Worm (Caenorhabditis elegans) whole organism, midembryonic: ENCODE data around the gene bpl-1.

Experiments
- T22C8.4 ChIP-seq: fragments of 200-800 bp; sonication (Bioruptor generic); IDR thresholded peaks from 2 replicates; pipeline ENCODE4 v1.3.6; 2022; ENCODE audit warnings: missing genetic modification characterization, missing compliant biosample characterization
- cog-1 ChIP-seq: sonication (generic microtip); optimal IDR thresholded peaks from 2 replicates; lab custom pipeline; 2016; ENCODE audit warnings: missing genetic modification characterization, missing compliant biosample characterization
- flt-1 ChIP-seq: fragments of 200-800 bp; sonication (Bioruptor generic); IDR thresholded peaks from 2 replicates; pipeline ENCODE4 v1.3.6; 2022; ENCODE audit warnings: missing genetic modification characterization, missing compliant biosample characterization
- klf-2 ChIP-seq: fragments of 200-800 bp; sonication (Bioruptor generic); conservative IDR thresholded peaks from 2 replicates; pipeline ENCODE4 v1.3.6; 2022; ENCODE audit warnings: missing genetic modification reagents, missing genetic modification characterization, missing compliant biosample characterization
- med-1 ChIP-seq: sonication (generic microtip); optimal IDR thresholded peaks from 2 replicates; lab custom pipeline; 2017; ENCODE audit warnings: missing genetic modification characterization, mild to moderate bottlenecking, missing compliant biosample characterization, antibody characterized with exemption, missing genetic modification reagents; ENCODE audit not compliant: insufficient read depth
- ref-1 ChIP-seq: fragments of 200-800 bp; sonication (Bioruptor generic); conservative IDR thresholded peaks from 2 replicates; pipeline ENCODE4 v1.3.6; 2022; ENCODE audit warnings: missing genetic modification reagents, missing genetic modification characterization, missing compliant biosample characterization
- tab-1 ChIP-seq: fragments of 200-800 bp; sonication (Bioruptor generic); IDR thresholded peaks from 2 replicates; pipeline ENCODE4 v1.3.6; 2022; ENCODE audit warnings: missing genetic modification characterization, missing compliant biosample characterization
- ztf-23 ChIP-seq: fragments of 200-800 bp; sonication (Bioruptor generic); IDR thresholded peaks from 2 replicates; pipeline ENCODE4 v1.3.6; 2022; ENCODE audit warnings: missing genetic modification reagents, missing genetic modification characterization, missing compliant biosample characterization
- ztf-29 ChIP-seq: fragments of 200-800 bp; sonication (Bioruptor generic); IDR thresholded peaks from 2 replicates; pipeline ENCODE4 v1.3.6; 2022; ENCODE audit warnings: missing genetic modification reagents, missing genetic modification characterization, missing compliant biosample characterization

Gene bpl-1

ce11 chrII:6273916-6274315 lies at the start of gene bpl-1:
TSS of gene bpl-1 (plus strand) at chrII:6274216.
- TF ChIP-seq klf-2: no peak

DNA sequence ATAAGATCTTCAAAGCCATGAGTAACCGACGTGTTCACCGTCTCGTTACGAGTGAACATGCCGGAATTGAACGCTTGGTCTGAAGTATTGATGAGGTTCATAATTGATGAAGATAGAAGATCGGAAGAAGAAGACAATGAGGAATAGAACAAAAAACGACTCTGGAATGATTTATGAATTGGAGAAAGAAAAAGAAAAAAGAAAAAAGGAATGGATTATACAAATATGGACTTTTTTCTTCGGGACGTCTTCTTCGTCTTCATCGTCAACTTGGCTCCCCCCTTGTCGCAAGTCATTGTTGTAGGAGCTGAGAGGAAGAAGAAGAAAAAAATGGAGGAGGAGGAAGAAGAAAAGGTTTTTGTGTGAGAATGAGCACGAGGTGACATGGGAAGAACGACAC lies 47.0 kb upstream of the bpl-1 start, which contains the start of gene srsy-2:
srsy-2 (minus strand) TSS at position 101 of the 400 bp plus-strand sequence.
- no peak for TF ChIP-seq klf-2
- no peak for TF ChIP-seq cog-1
- no peak for TF ChIP-seq med-1
- no peak for TF ChIP-seq ztf-23
- no peak for TF ChIP-seq ref-1 (GFP tag; lab: Robert Waterston, UW)
- TF ChIP-seq flt-1 (GFP tag; lab: Robert Waterston, UW): no peak
- no peak for TF ChIP-seq T22C8.4 (GFP tag; lab: Robert Waterston, UW)
- no peak for TF ChIP-seq ztf-29 (GFP tag; lab: Robert Waterston, UW)

DNA sequence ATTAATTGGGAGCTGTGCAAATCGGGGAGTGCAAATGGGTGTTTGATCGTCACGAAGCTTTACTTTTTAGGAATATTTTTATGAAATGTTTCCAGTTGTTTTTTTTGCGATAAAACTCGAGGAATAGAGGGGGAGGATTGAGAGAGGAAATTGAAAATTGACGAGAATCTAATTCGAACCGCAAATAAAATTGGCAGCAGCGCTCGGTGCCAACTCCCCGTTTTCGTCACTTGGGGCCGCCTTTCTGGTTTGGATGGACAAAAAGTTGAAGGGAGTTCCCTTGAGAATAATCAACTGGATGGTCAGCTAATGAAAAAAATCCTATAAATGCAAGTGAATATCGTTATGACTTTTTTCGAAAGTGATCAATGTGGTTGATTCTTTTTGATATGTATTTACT lies 43.9 kb upstream of the bpl-1 start:
- TF ChIP-seq klf-2 (no peak), cog-1 (no peak), flt-1 (GFP tag; lab: Robert Waterston, UW) (no peak), tab-1 (GFP tag; lab: Robert Waterston, UW) (no peak), ref-1 (GFP tag; lab: Robert Waterston, UW) (no peak), ztf-23 (no peak), T22C8.4 (GFP tag; lab: Robert Waterston, UW) (no peak), med-1 (no peak), ztf-29 (GFP tag; lab: Robert Waterston, UW) (no peak)

- no peak for TF ChIP-seq klf-2
- no peak for TF ChIP-seq tab-1 (GFP tag; lab: Robert Waterston, UW)
- TF ChIP-seq med-1: no peak
- TF ChIP-seq cog-1: no peak
- TF ChIP-seq ref-1 (GFP tag; lab: Robert Waterston, UW): no peak
- no peak for TF ChIP-seq T22C8.4 (GFP tag; lab: Robert Waterston, UW)
- TF ChIP-seq flt-1 (GFP tag; lab: Robert Waterston, UW): no peak
- no peak for TF ChIP-seq ztf-23
- TF ChIP-seq ztf-29 (GFP tag; lab: Robert Waterston, UW): no peak
Observed at ce11 chrII:6235432-6236092, 38.5 kb upstream of the bpl-1 start, which contains the start of gene T24H7.9. TSS of gene T24H7.9 (minus strand) at chrII:6235505.

DNA sequence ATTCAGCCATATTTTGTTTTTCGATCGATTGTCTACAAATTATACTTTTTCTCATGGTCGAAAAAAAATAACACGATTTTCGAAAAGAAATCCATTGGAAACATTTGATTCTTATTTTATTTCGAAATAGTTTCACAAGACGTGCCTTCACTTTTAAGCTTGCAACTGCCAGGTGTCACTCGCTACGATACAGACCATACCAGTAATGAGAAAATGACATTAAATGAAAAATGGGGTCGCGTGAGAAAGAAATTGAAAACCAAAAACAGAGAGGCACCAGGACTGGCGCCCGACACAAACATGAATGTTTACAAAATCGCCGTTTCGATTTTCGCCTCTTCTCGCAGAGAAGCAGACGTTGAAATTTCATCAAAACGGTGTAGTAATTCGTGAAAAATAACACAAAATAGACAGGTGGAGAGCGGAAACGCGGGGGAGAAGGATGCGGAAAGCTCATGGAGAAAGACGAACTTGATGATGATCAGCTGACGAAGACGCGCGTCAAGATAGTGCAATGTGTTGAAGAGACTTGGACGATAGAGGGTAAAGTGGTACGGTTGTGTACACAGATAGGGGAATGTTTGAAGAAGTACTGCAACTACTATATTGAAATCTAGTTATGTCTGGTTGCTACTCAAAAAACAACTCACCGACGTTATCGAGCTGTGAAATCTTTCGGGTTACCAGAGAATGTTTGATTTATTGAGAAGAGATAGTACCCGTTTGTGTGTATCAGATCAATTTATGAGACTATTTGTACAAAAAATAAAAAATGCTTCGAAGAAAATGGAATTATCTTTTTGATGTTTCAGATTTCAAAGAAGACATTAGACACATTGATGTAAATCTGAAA lies 37.7 kb upstream of the bpl-1 start:
- no peak for TF ChIP-seq tab-1 (GFP tag; lab: Robert Waterston, UW)
- TF ChIP-seq ztf-29 (GFP tag; lab: Robert Waterston, UW): no peak
- TF ChIP-seq med-1: no peak
- TF ChIP-seq ztf-23: no peak
- no peak for TF ChIP-seq flt-1 (GFP tag; lab: Robert Waterston, UW)
- no peak for TF ChIP-seq klf-2

DNA sequence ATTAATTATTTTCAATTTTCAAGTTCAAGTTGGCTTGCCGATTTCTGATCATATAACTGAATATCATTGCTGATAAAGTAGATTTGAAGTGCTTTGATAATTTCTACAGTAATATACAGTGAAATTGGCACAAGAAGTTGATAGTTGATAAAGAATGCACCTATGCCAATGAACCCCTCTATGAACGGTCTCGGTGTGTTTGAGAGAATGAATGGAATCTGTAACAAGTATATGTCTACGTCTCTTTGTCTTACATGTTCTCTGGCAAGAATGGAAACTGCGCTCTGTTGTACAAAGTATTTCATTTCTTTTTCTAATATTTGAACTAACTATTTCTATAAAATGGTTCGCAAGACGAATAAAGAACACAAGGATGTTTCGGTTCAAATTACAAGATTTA lies 32.3 kb upstream of the bpl-1 start, which contains the start of gene T24H7.8:
T24H7.8 (plus strand) TSS at position 301 of the 400 bp plus-strand sequence.
- TF ChIP-seq med-1 (no peak), tab-1 (GFP tag; lab: Robert Waterston, UW) (no peak), ztf-23 (no peak), ztf-29 (GFP tag; lab: Robert Waterston, UW) (no peak), T22C8.4 (GFP tag; lab: Robert Waterston, UW) (no peak), cog-1 (no peak)

DNA sequence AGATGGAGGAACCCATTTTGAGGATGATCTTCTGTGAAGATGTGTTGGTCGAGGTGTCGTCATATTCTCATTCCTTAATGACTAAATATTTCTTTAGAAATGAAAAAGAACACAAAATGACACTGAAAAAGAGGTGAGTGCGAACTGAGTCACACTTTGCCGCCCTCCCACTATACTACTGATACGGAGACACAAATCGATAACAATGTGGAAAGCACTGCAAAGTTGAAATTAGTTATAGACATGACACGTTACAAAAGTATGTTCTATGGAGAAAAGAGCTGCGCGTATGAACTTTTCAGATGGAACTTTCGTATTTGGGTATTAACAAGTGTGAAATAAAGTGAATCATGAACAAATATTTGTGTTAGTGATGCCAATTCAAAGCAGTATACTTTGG lies 29.8 kb upstream of the bpl-1 start, which contains the start of gene tat-4:
tat-4 (minus strand) TSS at position 117 of the 400 bp plus-strand sequence.
- no peak for TF ChIP-seq flt-1 (GFP tag; lab: Robert Waterston, UW)
- TF ChIP-seq klf-2: no peak
- no peak for TF ChIP-seq T22C8.4 (GFP tag; lab: Robert Waterston, UW)
- TF ChIP-seq ref-1 (GFP tag; lab: Robert Waterston, UW): no peak
- no peak for TF ChIP-seq med-1
- TF ChIP-seq tab-1 (GFP tag; lab: Robert Waterston, UW): no peak
- TF ChIP-seq ztf-29 (GFP tag; lab: Robert Waterston, UW): no peak
- TF ChIP-seq ztf-23: no peak
- no peak for TF ChIP-seq cog-1

DNA sequence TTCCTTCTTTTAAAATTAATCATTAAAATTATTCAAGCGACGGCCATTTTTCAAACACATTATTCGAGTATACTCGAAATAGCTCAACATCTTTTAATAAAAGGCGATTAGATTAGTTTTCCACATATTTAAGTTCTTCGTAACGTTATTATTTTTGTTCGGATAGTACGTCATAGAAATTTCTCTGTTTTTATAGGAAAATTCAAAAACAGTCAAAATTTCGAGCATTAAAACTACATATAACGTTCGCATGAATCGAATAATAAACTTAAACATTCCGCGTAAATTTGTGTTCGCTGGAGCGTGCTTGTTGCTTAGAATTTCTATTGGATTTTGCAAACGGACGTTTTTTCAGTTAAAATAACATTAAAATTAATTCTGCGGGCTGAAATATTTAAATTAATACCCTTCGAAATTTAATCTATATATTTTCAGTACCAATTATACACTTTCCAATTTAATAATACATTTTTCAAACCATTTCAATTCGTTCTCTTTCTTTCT lies 28.8 kb upstream of the bpl-1 start, which contains the start of gene blos-4:
blos-4 (plus strand) TSS at position 51 of the 504 bp plus-strand sequence.
- no peak for TF ChIP-seq ztf-29 (GFP tag; lab: Robert Waterston, UW)
- no peak for TF ChIP-seq klf-2
- TF ChIP-seq med-1: no peak
- no peak for TF ChIP-seq cog-1
- no peak for TF ChIP-seq T22C8.4 (GFP tag; lab: Robert Waterston, UW)
- no peak for TF ChIP-seq ztf-23

- no peak for TF ChIP-seq klf-2
- no peak for TF ChIP-seq flt-1 (GFP tag; lab: Robert Waterston, UW)
- TF ChIP-seq ref-1 (GFP tag; lab: Robert Waterston, UW): no peak
- no peak for TF ChIP-seq ztf-23
- no peak for TF ChIP-seq tab-1 (GFP tag; lab: Robert Waterston, UW)
- no peak for TF ChIP-seq cog-1
- TF ChIP-seq med-1: no peak
Observed at ce11 chrII:6246054-6246453, 28.0 kb upstream of the bpl-1 start, which contains the start of gene lelo-1. TSS of gene lelo-1 (plus strand) at chrII:6246354.

DNA sequence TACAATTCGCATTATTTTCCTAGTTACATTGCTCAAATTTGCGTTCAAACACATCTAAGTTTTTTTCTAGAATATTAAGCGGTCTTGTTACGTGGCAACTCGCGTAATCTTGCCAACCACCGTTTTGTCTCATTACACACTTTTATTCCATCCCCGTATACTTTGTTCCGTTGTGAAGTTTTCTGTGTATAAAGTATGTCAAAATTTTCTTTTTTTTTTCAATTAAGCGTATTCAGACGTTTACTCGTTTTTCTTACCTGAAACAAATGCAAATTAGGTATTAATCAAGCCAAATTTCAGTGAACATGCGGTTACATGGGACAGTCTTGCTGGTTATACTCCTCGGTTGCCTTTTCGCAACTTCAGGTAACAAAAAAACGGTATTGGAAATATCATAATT lies 27.0 kb upstream of the bpl-1 start, which contains the start of gene T24H7.2:
T24H7.2 (plus strand) TSS at position 301 of the 400 bp plus-strand sequence.
- TF ChIP-seq tab-1 (GFP tag; lab: Robert Waterston, UW) (no peak), cog-1 (no peak), klf-2 (no peak), med-1 (no peak), T22C8.4 (GFP tag; lab: Robert Waterston, UW) (no peak), ref-1 (GFP tag; lab: Robert Waterston, UW) (no peak), ztf-23 (no peak), ztf-29 (GFP tag; lab: Robert Waterston, UW) (no peak)
